Fruit fly (Drosophila melanogaster) whole organism, embryonic: Measurements from ENCODE around the gene CG13138.

Experiments used
- B-H2 ChIP-seq: fragments of 200-800 bp; sonication (Bioruptor generic); optimal IDR thresholded peaks from 2 replicates; lab custom pipeline; 2018; ENCODE audit warnings: missing biosample characterization, mild to moderate bottlenecking, missing genetic modification characterization
- Bgb ChIP-seq: fragments of 200-800 bp; sonication (Bioruptor generic); IDR thresholded peaks from 2 replicates; pipeline ENCODE4 v1.3.6; 2022; ENCODE audit warnings: missing biosample characterization, missing genetic modification characterization; ENCODE audit not compliant: partially characterized antibody
- CG1024 ChIP-seq: fragments of 200-800 bp; sonication (Bioruptor generic); IDR thresholded peaks from 2 replicates; pipeline ENCODE4 v1.3.6; 2022; ENCODE audit warnings: missing biosample characterization, missing genetic modification characterization
- CG11723 ChIP-seq: fragments of 200-800 bp; sonication (Bioruptor generic); optimal IDR thresholded peaks from 2 replicates; lab custom pipeline; 2017; ENCODE audit warnings: missing biosample characterization, mild to moderate bottlenecking, missing genetic modification characterization
- CG1233 ChIP-seq: fragments of 200-800 bp; sonication (Bioruptor generic); optimal IDR thresholded peaks from 4 replicates; lab custom pipeline; 2018; ENCODE audit warnings: missing biosample characterization, mild to moderate bottlenecking, missing genetic modification characterization
- CG12659 ChIP-seq: fragments of 200-800 bp; sonication (Bioruptor generic); optimal IDR thresholded peaks from 3 replicates; lab custom pipeline; 2017; ENCODE audit warnings: mild to moderate bottlenecking, missing biosample characterization, missing genetic modification reagents, missing genetic modification characterization
- CG13287 ChIP-seq: fragments of 200-800 bp; sonication (Bioruptor generic); IDR thresholded peaks from 2 replicates; pipeline ENCODE4 v1.3.6; 2022; ENCODE audit warnings: missing biosample characterization, missing genetic modification characterization; ENCODE audit not compliant: partially characterized antibody
- CG14860 ChIP-seq: fragments of 200-800 bp; sonication (Bioruptor generic); IDR thresholded peaks from 3 replicates; pipeline ENCODE4 v1.3.6; 2022; ENCODE audit warnings: missing biosample characterization, missing genetic modification characterization; ENCODE audit not compliant: partially characterized antibody
- CG16813 ChIP-seq: fragments of 200-800 bp; sonication (Bioruptor generic); IDR thresholded peaks from 3 replicates; pipeline ENCODE4 v1.3.6; 2022; ENCODE audit warnings: missing biosample characterization, missing genetic modification characterization; ENCODE audit not compliant: partially characterized antibody
- CG17612 ChIP-seq: fragments of 200-800 bp; sonication (Bioruptor generic); IDR thresholded peaks from 2 replicates; pipeline ENCODE4 v1.3.6; 2022; ENCODE audit warnings: missing biosample characterization, missing genetic modification characterization
- CG2129 ChIP-seq: fragments of 200-800 bp; sonication (Bioruptor generic); IDR thresholded peaks from 2 replicates; pipeline ENCODE4 v1.3.6; 2022; ENCODE audit warnings: missing biosample characterization, missing genetic modification characterization; ENCODE audit not compliant: partially characterized antibody
- CG2712 ChIP-seq: fragments of 200-800 bp; optimal IDR thresholded peaks from 3 replicates; lab custom pipeline; 2019; ENCODE audit warnings: missing biosample characterization, mild to moderate bottlenecking, missing genetic modification characterization, moderate library complexity
- CG2889 ChIP-seq: fragments of 200-800 bp; sonication (Bioruptor generic); IDR thresholded peaks from 3 replicates; pipeline ENCODE4 v1.3.6; 2022; ENCODE audit warnings: missing biosample characterization, missing genetic modification characterization
- CG30020 ChIP-seq: fragments of 200-800 bp; optimal IDR thresholded peaks from 2 replicates; lab custom pipeline; 2019; ENCODE audit warnings: missing biosample characterization, mild to moderate bottlenecking, missing genetic modification characterization, moderate library complexity
- CG32767 ChIP-seq: fragments of 200-800 bp; sonication (Bioruptor generic); IDR thresholded peaks from 2 replicates; pipeline ENCODE4 v1.3.6; 2022; ENCODE audit warnings: missing biosample characterization, missing genetic modification characterization
- CG6654 ChIP-seq: fragments of 200-800 bp; sonication (Bioruptor generic); optimal IDR thresholded peaks from 2 replicates; lab custom pipeline; 2017; ENCODE audit warnings: missing biosample characterization, mild to moderate bottlenecking, missing genetic modification characterization
- CG7357 ChIP-seq: fragments of 200-800 bp; sonication (Bioruptor generic); IDR thresholded peaks from 3 replicates; pipeline ENCODE4 v1.3.6; 2022; ENCODE audit warnings: missing biosample characterization, missing genetic modification characterization
- CG8924 ChIP-seq: fragments of 200-800 bp; optimal IDR thresholded peaks from 3 replicates; lab custom pipeline; 2019; ENCODE audit warnings: missing biosample characterization, mild to moderate bottlenecking, missing genetic modification characterization, moderate library complexity
- CG8944 ChIP-seq: fragments of 200-800 bp; sonication (Bioruptor generic); optimal IDR thresholded peaks from 3 replicates; lab custom pipeline; 2016; ENCODE audit warnings: missing biosample characterization, missing genetic modification characterization
- CHES-1-like ChIP-seq: fragments of 200-800 bp; sonication (Bioruptor generic); optimal IDR thresholded peaks from 2 replicates; lab custom pipeline; 2016; ENCODE audit warnings: missing biosample characterization, missing genetic modification characterization
- CrebB ChIP-seq: fragments of 200-800 bp; sonication (Bioruptor generic); optimal IDR thresholded peaks from 3 replicates; lab custom pipeline; 2018; ENCODE audit warnings: missing biosample characterization, mild to moderate bottlenecking, missing genetic modification characterization
- Doc3 ChIP-seq: fragments of 200-800 bp; sonication (Bioruptor generic); IDR thresholded peaks from 3 replicates; pipeline ENCODE4 v1.3.6; 2022; ENCODE audit warnings: missing biosample characterization, missing genetic modification characterization; ENCODE audit not compliant: partially characterized antibody
- Dp ChIP-seq: fragments of 200-800 bp; sonication (Bioruptor generic); optimal IDR thresholded peaks from 2 replicates; lab custom pipeline; 2018; ENCODE audit warnings: missing biosample characterization, mild to moderate bottlenecking, missing genetic modification characterization, moderate library complexity
- Dref ChIP-seq: fragments of 200-800 bp; sonication (Bioruptor generic); IDR thresholded peaks from 2 replicates; pipeline ENCODE4 v1.3.6; 2022; ENCODE audit warnings: missing biosample characterization, missing genetic modification characterization
- HmgZ ChIP-seq: fragments of 200-800 bp; sonication (Bioruptor generic); optimal IDR thresholded peaks from 2 replicates; lab custom pipeline; 2018; ENCODE audit warnings: missing biosample characterization, mild to moderate bottlenecking, missing genetic modification characterization
- Med ChIP-seq: fragments of 200-800 bp; sonication (Bioruptor generic); peaks from one replicate; lab custom pipeline; 2016; ENCODE audit warnings: missing biosample characterization, missing genetic modification characterization, mild to moderate bottlenecking, inconsistent platforms, moderate library complexity
- NK7.1 ChIP-seq: fragments of 200-800 bp; sonication (Bioruptor generic); optimal IDR thresholded peaks from 3 replicates; lab custom pipeline; 2016; ENCODE audit warnings: missing biosample characterization, missing genetic modification characterization
- Ravus ChIP-seq: fragments of 200-800 bp; sonication (Bioruptor generic); IDR thresholded peaks from 2 replicates; pipeline ENCODE4 v1.3.6; 2022; ENCODE audit warnings: missing biosample characterization, missing genetic modification characterization
- Scr ChIP-seq: fragments of 200-800 bp; sonication (Bioruptor generic); IDR thresholded peaks from 2 replicates; pipeline ENCODE4 v1.3.6; 2022; ENCODE audit warnings: missing biosample characterization, missing genetic modification characterization; ENCODE audit not compliant: partially characterized antibody
- Sry-δ ChIP-seq: fragments of 200-800 bp; sonication (Bioruptor generic); optimal IDR thresholded peaks from 2 replicates; lab custom pipeline; 2016; ENCODE audit warnings: missing biosample characterization, missing genetic modification characterization
- TFAM ChIP-seq: fragments of 200-800 bp; sonication (Bioruptor generic); optimal IDR thresholded peaks from 2 replicates; lab custom pipeline; 2017; ENCODE audit warnings: missing biosample characterization, missing genetic modification characterization, inconsistent platforms
- ato ChIP-seq: fragments of 200-800 bp; sonication (Bioruptor generic); IDR thresholded peaks from 2 replicates; pipeline ENCODE4 v1.3.6; 2022; ENCODE audit warnings: missing biosample characterization, missing genetic modification characterization; ENCODE audit not compliant: partially characterized antibody
- cato ChIP-seq: fragments of 200-800 bp; sonication (Bioruptor generic); optimal IDR thresholded peaks from 2 replicates; lab custom pipeline; 2016; ENCODE audit warnings: missing biosample characterization, missing genetic modification characterization, borderline replicate concordance
- disco-r ChIP-seq: fragments of 200-800 bp; sonication (Bioruptor generic); optimal IDR thresholded peaks from 2 replicates; lab custom pipeline; 2016; ENCODE audit warnings: missing biosample characterization, missing genetic modification characterization
- gce ChIP-seq: fragments of 200-800 bp; sonication (Bioruptor generic); IDR thresholded peaks from 3 replicates; pipeline ENCODE4 v1.3.6; 2022; ENCODE audit warnings: missing biosample characterization, missing genetic modification characterization
- hbn ChIP-seq: fragments of 200-800 bp; sonication (Bioruptor generic); IDR thresholded peaks from 2 replicates; pipeline ENCODE4 v1.3.6; 2022; ENCODE audit warnings: missing biosample characterization, missing genetic modification characterization; ENCODE audit not compliant: partially characterized antibody
- inv ChIP-seq: fragments of 200-800 bp; sonication (Bioruptor generic); IDR thresholded peaks from 2 replicates; pipeline ENCODE4 v1.3.6; 2022; ENCODE audit warnings: missing biosample characterization, missing genetic modification characterization; ENCODE audit not compliant: partially characterized antibody
- nmo ChIP-seq: fragments of 200-800 bp; sonication (Bioruptor generic); optimal IDR thresholded peaks from 2 replicates; lab custom pipeline; 2018; ENCODE audit warnings: missing biosample characterization, mild to moderate bottlenecking, missing genetic modification characterization, moderate library complexity
- pzg ChIP-seq: fragments of 200-800 bp; sonication (Bioruptor generic); optimal IDR thresholded peaks from 3 replicates; lab custom pipeline; 2018; ENCODE audit warnings: missing biosample characterization, mild to moderate bottlenecking, missing genetic modification characterization, moderate library complexity
- row ChIP-seq: fragments of 200-800 bp; sonication (Bioruptor generic); IDR thresholded peaks from 3 replicates; pipeline ENCODE4 v1.3.6; 2022; ENCODE audit warnings: missing biosample characterization, missing genetic modification characterization
- sc ChIP-seq, 3 experiments: fragments of >200 bp in 2 of 3; fragments of 200-800 bp in 1 of 3; sonication (Bioruptor generic) in 1 of 3; optimal IDR thresholded peaks; 2 replicates in 2 of 3; 3 replicates in 1 of 3; lab custom pipeline; 2017; ENCODE audit warnings: mild to moderate bottlenecking in 1 of 3, missing biosample characterization in 1 of 3, missing genetic modification characterization in 1 of 3, missing genetic modification reagents in 1 of 3
- sd ChIP-seq: fragments of 200-800 bp; sonication (Bioruptor generic); optimal IDR thresholded peaks from 3 replicates; lab custom pipeline; 2018; ENCODE audit warnings: missing biosample characterization, mild to moderate bottlenecking, missing genetic modification characterization, moderate library complexity
- sens-2 ChIP-seq: fragments of 200-800 bp; sonication (Bioruptor generic); IDR thresholded peaks from 2 replicates; pipeline ENCODE4 v1.3.6; 2022; ENCODE audit warnings: missing biosample characterization, missing genetic modification characterization
- shn ChIP-seq: fragments of 200-800 bp; sonication (Bioruptor generic); optimal IDR thresholded peaks from 3 replicates; lab custom pipeline; 2016; ENCODE audit warnings: missing biosample characterization, missing genetic modification characterization
- sna ChIP-seq: fragments of 200-800 bp; sonication (Bioruptor generic); IDR thresholded peaks from 2 replicates; pipeline ENCODE4 v1.3.6; 2022; ENCODE audit warnings: missing biosample characterization, missing genetic modification characterization; ENCODE audit not compliant: partially characterized antibody
- tap ChIP-seq: fragments of 200-800 bp; optimal IDR thresholded peaks from 3 replicates; lab custom pipeline; 2019; ENCODE audit warnings: missing biosample characterization, mild to moderate bottlenecking, missing genetic modification characterization, moderate library complexity
- tna ChIP-seq: fragments of 200-800 bp; sonication (Bioruptor generic); IDR thresholded peaks from 2 replicates; pipeline ENCODE4 v1.3.6; 2022; ENCODE audit warnings: missing biosample characterization, missing genetic modification characterization; ENCODE audit not compliant: partially characterized antibody
- vfl ChIP-seq: fragments of 200-800 bp; sonication (Bioruptor generic); optimal IDR thresholded peaks from 2 replicates; lab custom pipeline; 2016; ENCODE audit warnings: missing biosample characterization, missing genetic modification characterization
- zfh1 ChIP-seq: fragments of 200-800 bp; sonication (Bioruptor generic); IDR thresholded peaks from 3 replicates; pipeline ENCODE4 v1.3.6; 2022; ENCODE audit warnings: missing biosample characterization, missing genetic modification characterization

Gene CG13138

dm6 chr2L:10277362-10277761 lies 24.5 kb downstream of the CG13138 start:
- no peak for TF ChIP-seq CG1233 (GFP tag; lab: Kevin White, UChicago)
- TF ChIP-seq CG17612 (GFP tag; lab: Robert Waterston, UW), result no peak
- no peak for TF ChIP-seq CG2889 (GFP tag; lab: Robert Waterston, UW)
- TF ChIP-seq Bgb (GFP tag; lab: Robert Waterston, UW), result peak; percentile 96
- peak; percentile 75 for TF ChIP-seq pzg (GFP tag; lab: Kevin White, UChicago)
- peak; percentile 61; the same call in 1 of the 2 replicates for TF ChIP-seq hbn (GFP tag; lab: Robert Waterston, UW)
- TF ChIP-seq vfl (GFP tag; lab: Kevin White, UChicago), result no peak
- peak; percentile 93 for TF ChIP-seq CG7357 (GFP tag; lab: Robert Waterston, UW)
- TF ChIP-seq Ravus (GFP tag; lab: Robert Waterston, UW), result no peak
- no peak for TF ChIP-seq gce
- no peak for TF ChIP-seq CG32767 (GFP tag; lab: Robert Waterston, UW)
- no peak for TF ChIP-seq sens-2
- TF ChIP-seq Med (GFP tag; lab: Kevin White, UChicago), result peak; percentile 46
- TF ChIP-seq CG1024, result no peak
- TF ChIP-seq tna (GFP tag; lab: Robert Waterston, UW), result peak; percentile 89
- TF ChIP-seq NK7.1, result no peak
- peak; percentile 16 for TF ChIP-seq nmo (GFP tag; lab: Kevin White, UChicago)
- TF ChIP-seq ato (GFP tag; lab: Robert Waterston, UW), result peak; percentile 92
- TF ChIP-seq zfh1 (GFP tag; lab: Robert Waterston, UW), result 0 out of 3 replicates have a peak, but pooled peaks have one; percentile 12
- TF ChIP-seq CG12659 (GFP tag; lab: Kevin White, UChicago), result peak; percentile 70
- peak; percentile 63 for TF ChIP-seq CG8924 (tag; lab: Kevin White, UChicago)
- no peak for TF ChIP-seq CG8944 (GFP tag; lab: Kevin White, UChicago)
- TF ChIP-seq Scr (GFP tag; lab: Robert Waterston, UW), result peak; percentile 89
- no peak for TF ChIP-seq CrebB (tag; lab: Kevin White, UChicago)
- TF ChIP-seq shn, result no peak
- peak; percentile 68 for TF ChIP-seq Doc3
- peak; percentile 7 for TF ChIP-seq HmgZ (tag; lab: Kevin White, UChicago)
- TF ChIP-seq CHES-1-like (GFP tag; lab: Kevin White, UChicago), result no peak
- TF ChIP-seq CG11723 (GFP tag; lab: Kevin White, UChicago), result no peak
- TF ChIP-seq Dref, result peak; percentile 95
- no peak for TF ChIP-seq CG6654
- no peak for TF ChIP-seq tap (tag; lab: Kevin White, UChicago)
- peak; percentile 27 for TF ChIP-seq Dp (GFP tag; lab: Kevin White, UChicago)
- TF ChIP-seq sc (optimal IDR thresholded peaks at IDR 0.05; lab: Kevin White, UChicago), result no peak
- no peak for TF ChIP-seq sc (GFP tag; optimal IDR thresholded peaks at IDR 0.05; lab: Kevin White, UChicago)
- TF ChIP-seq cato (GFP tag; lab: Kevin White, UChicago), result no peak
- TF ChIP-seq disco-r (GFP tag; lab: Kevin White, UChicago), result no peak
- peak; percentile 90 for TF ChIP-seq CG16813 (GFP tag; lab: Robert Waterston, UW)
- TF ChIP-seq CG2129 (GFP tag; lab: Robert Waterston, UW), result peak; percentile 64; the same call in 1 of the 2 replicates
- TF ChIP-seq CG2712, result peak; percentile 32
- no peak for TF ChIP-seq sd (tag; lab: Kevin White, UChicago)
- peak; percentile 85 for TF ChIP-seq CG13287
- peak; percentile 85 for TF ChIP-seq CG14860 (GFP tag; lab: Robert Waterston, UW)
- TF ChIP-seq sna (GFP tag; lab: Robert Waterston, UW), result peak; percentile 79
- TF ChIP-seq row (GFP tag; lab: Robert Waterston, UW), result peak; percentile 84
- TF ChIP-seq CG30020, result peak; percentile 96
- no peak for TF ChIP-seq TFAM (GFP tag; lab: Kevin White, UChicago)
- peak; percentile 9 for TF ChIP-seq B-H2 (GFP tag; lab: Kevin White, UChicago)
- peak; percentile 93 for TF ChIP-seq inv (GFP tag; lab: Robert Waterston, UW)
- TF ChIP-seq Sry-δ (GFP tag; lab: Kevin White, UChicago), result peak; percentile 87
